Worm (Caenorhabditis elegans) whole organism, early embryonic: Measurements from ENCODE around the gene Y45F10B.59.

ENCODE experiments used
- B0310.2 ChIP-seq: sonication (generic microtip); optimal IDR thresholded peaks from 2 replicates; lab custom pipeline; 2016; ENCODE audit warnings: mild to moderate bottlenecking, missing genetic modification characterization, missing compliant biosample characterization
- aly-1 ChIP-seq: sonication (generic microtip); optimal IDR thresholded peaks from 2 replicates; lab custom pipeline; 2016; ENCODE audit warnings: missing genetic modification characterization, missing compliant biosample characterization
- ama-1 ChIP-seq: fragments of 150-350 bp; optimal IDR thresholded peaks from 2 replicates; lab custom pipeline; 2014
- ceh-13 ChIP-seq: fragments of 200-800 bp; sonication (Bioruptor generic); optimal IDR thresholded peaks from 2 replicates; lab custom pipeline; 2018; ENCODE audit warnings: mild to moderate bottlenecking, missing genetic modification characterization, missing compliant biosample characterization
- flt-1 ChIP-seq: fragments of 200-800 bp; sonication (Bioruptor generic); IDR thresholded peaks from 2 replicates; pipeline ENCODE4 v1.3.6; 2022; ENCODE audit warnings: missing genetic modification characterization, missing compliant biosample characterization
- pes-1 ChIP-seq: fragments of 200-800 bp; sonication (Bioruptor generic); IDR thresholded peaks from 2 replicates; pipeline ENCODE4 v1.3.6; 2022; ENCODE audit warnings: missing genetic modification reagents, missing genetic modification characterization, missing compliant biosample characterization
- scrt-1 ChIP-seq: fragments of 200-800 bp; sonication (Bioruptor generic); IDR thresholded peaks from 2 replicates; pipeline ENCODE4 v1.3.6; 2022; ENCODE audit warnings: missing genetic modification characterization, missing compliant biosample characterization
- sea-1 ChIP-seq: fragments of 200-800 bp; sonication (Bioruptor generic); conservative IDR thresholded peaks from 2 replicates; pipeline ENCODE4 v1.3.6; 2022; ENCODE audit warnings: missing genetic modification characterization, missing compliant biosample characterization

- TF ChIP-seq aly-1 (tag; lab: Kevin White, UChicago) (no peak), scrt-1 (no peak), sea-1 (GFP tag; lab: Robert Waterston, UW) (no peak), ama-1 (lab: Kevin White, UChicago) (no peak), flt-1 (GFP tag; lab: Robert Waterston, UW) (no peak), pes-1 (GFP tag; lab: Robert Waterston, UW) (no peak), B0310.2 (tag; lab: Kevin White, UChicago) (no peak), ceh-13 (GFP tag; lab: Kevin White, UChicago) (no peak)
These were observed 24.1 kb downstream of the Y45F10B.59 start, which contains the start of gene sru-21 for ce11 chrIV:13626469-13626868.
